Worm (Caenorhabditis elegans) whole organism, L4 larva: ENCODE results near the gene C03H12.1.

ENCODE experiments used
- R02D3.7 ChIP-seq: fragments of 150-350 bp; sonication (generic microtip); optimal IDR thresholded peaks from 3 replicates; lab custom pipeline; 2014; ENCODE audit warnings: missing biosample characterization, missing genetic modification characterization
- aha-1 ChIP-seq: fragments of 150-350 bp; peaks from one replicate; lab custom pipeline; 2014; ENCODE audit warnings: missing biosample characterization, missing genetic modification characterization
- ama-1 ChIP-seq: fragments of 150-350 bp; optimal IDR thresholded peaks from 2 replicates; lab custom pipeline; 2014; ENCODE audit warnings: inconsistent platforms, mixed read lengths
- ceh-44 ChIP-seq: fragments of 200-800 bp; sonication (Bioruptor generic); IDR thresholded peaks from 2 replicates; pipeline ENCODE4 v1.3.6; 2022; ENCODE audit warnings: missing genetic modification reagents, missing genetic modification characterization, missing compliant biosample characterization
- ceh-62 ChIP-seq: sonication (generic microtip); optimal IDR thresholded peaks from 2 replicates; lab custom pipeline; 2017; ENCODE audit warnings: missing biosample characterization, missing genetic modification characterization
- dpl-1 ChIP-seq: fragments of 150-350 bp; optimal IDR thresholded peaks from 2 replicates; lab custom pipeline; 2014; ENCODE audit warnings: missing biosample characterization, missing genetic modification reagents, missing genetic modification characterization
- lin-15B ChIP-seq: fragments of 150-350 bp; sonication (generic microtip); optimal IDR thresholded peaks from 3 replicates; lab custom pipeline; 2014; ENCODE audit warnings: missing biosample characterization, missing genetic modification characterization
- lin-39 ChIP-seq: fragments of 150-350 bp; optimal IDR thresholded peaks from 2 replicates; lab custom pipeline; 2014; ENCODE audit warnings: missing biosample characterization, missing genetic modification reagents, missing genetic modification characterization
- nhr-11 ChIP-seq: fragments of 150-350 bp; optimal IDR thresholded peaks from 2 replicates; lab custom pipeline; 2014; ENCODE audit warnings: missing biosample characterization, missing genetic modification characterization
- nhr-48 ChIP-seq: sonication (generic microtip); optimal IDR thresholded peaks from 2 replicates; lab custom pipeline; 2016; ENCODE audit warnings: mild to moderate bottlenecking, missing genetic modification characterization, missing compliant biosample characterization
- saeg-2 ChIP-seq: fragments of 200-800 bp; sonication (Bioruptor generic); IDR thresholded peaks from 2 replicates; pipeline ENCODE4 v1.3.6; 2022; ENCODE audit warnings: missing genetic modification reagents, missing genetic modification characterization, missing compliant biosample characterization
- skn-1 ChIP-seq: fragments of 150-350 bp; optimal IDR thresholded peaks from 2 replicates; lab custom pipeline; 2014; ENCODE audit warnings: missing biosample characterization, missing genetic modification characterization
- unc-39 ChIP-seq: sonication (generic microtip); optimal IDR thresholded peaks from 2 replicates; lab custom pipeline; 2017; ENCODE audit warnings: missing biosample characterization, missing genetic modification characterization
- ztf-11 ChIP-seq: fragments of 150-350 bp; optimal IDR thresholded peaks from 2 replicates; lab custom pipeline; 2014; ENCODE audit warnings: missing biosample characterization, missing genetic modification characterization

ce11 chrX:15675622-15676021 is 13.6 kb upstream of the C03H12.1 start, which contains the start of gene F59D12.2:
- TF ChIP-seq R02D3.7 (tag; lab: Kevin White, UChicago) (no peak), dpl-1 (no peak), unc-39 (tag; lab: Kevin White, UChicago) (no peak), ztf-11 (tag; lab: Kevin White, UChicago) (no peak), skn-1 (tag; lab: Kevin White, UChicago) (no peak), lin-39 (tag; lab: Kevin White, UChicago) (no peak), nhr-11 (tag; lab: Kevin White, UChicago) (no peak), lin-15B (no peak), ceh-62 (no peak), ama-1 (no peak), nhr-48 (tag; lab: Kevin White, UChicago) (no peak), ceh-44 (GFP tag; lab: Robert Waterston, UW) (no peak), aha-1 (no peak), saeg-2 (GFP tag; lab: Robert Waterston, UW) (no peak)
